Worm (Caenorhabditis elegans): ENCODE measurements around the gene R02F2.5.

Gene R02F2.5

ce11 chrIII:5504164-5504563 lies 25.0 kb downstream of the R02F2.5 start (continued):
- TF ChIP-seq T07F8.4 (tag; optimal IDR thresholded peaks at IDR 0.05), result no peak
- TF ChIP-seq ztf-25 (GFP tag; IDR thresholded peaks at IDR 0.05), result no peak
- TF ChIP-seq ets-4 (GFP tag; optimal IDR thresholded peaks at IDR 0.05), result peak; percentile 25
- TF ChIP-seq ztf-3 (GFP tag; optimal IDR thresholded peaks at IDR 0.05), result no peak
- no peak for TF ChIP-seq cebp-2 (GFP tag; IDR thresholded peaks at IDR 0.05)
- no peak for TF ChIP-seq hrde-1 (tag; optimal IDR thresholded peaks at IDR 0.05; ENCODE audit: borderline replicate concordance)
- no peak for TF ChIP-seq nfyb-1 (GFP tag; IDR thresholded peaks at IDR 0.05)
- TF ChIP-seq ama-1 (optimal IDR thresholded peaks at IDR 0.05), result peak; percentile 91
- peak in 1 of 2 experiments; percentile 16 for TF ChIP-seq ama-1 (GFP tag; optimal IDR thresholded peaks at IDR 0.05)
- no peak for TF ChIP-seq ztf-26 (tag; optimal IDR thresholded peaks at IDR 0.05)
- TF ChIP-seq let-607 (tag; optimal IDR thresholded peaks at IDR 0.05), result peak in 1 of 2 experiments; percentile 12
- TF ChIP-seq ztf-28 (GFP tag; IDR thresholded peaks at IDR 0.05), result no peak
- TF ChIP-seq snpc-1.3 (tag; optimal IDR thresholded peaks at IDR 0.05; ENCODE audit: insufficient read depth), result no peak
- TF ChIP-seq egl-44 (GFP tag; IDR thresholded peaks at IDR 0.05), result 0 out of 2 replicates have a peak, but pooled peaks have one; percentile 16
- TF ChIP-seq madf-8 (GFP tag; conservative IDR thresholded peaks at IDR 0.05), result no peak
- TF ChIP-seq F39B2.1 (GFP tag; IDR thresholded peaks at IDR 0.05), result no peak
- no peak for TF ChIP-seq ceh-27 (GFP tag; optimal IDR thresholded peaks at IDR 0.05)
- TF ChIP-seq hsf-1 (GFP tag; IDR thresholded peaks at IDR 0.05), result no peak
- no peak for TF ChIP-seq pha-4 (tag; optimal IDR thresholded peaks at IDR 0.05)
- no peak for TF ChIP-seq ztf-6 (GFP tag; IDR thresholded peaks at IDR 0.05)
- TF ChIP-seq snpc-4 (GFP tag; optimal IDR thresholded peaks at IDR 0.05), result no peak
- peak in 1 of 4 experiments; percentile 18 for TF ChIP-seq snpc-4 (tag; optimal IDR thresholded peaks at IDR 0.05)
- TF ChIP-seq madf-3 (GFP tag; IDR thresholded peaks at IDR 0.05), result no peak

- TF ChIP-seq ceh-58 (GFP tag; IDR thresholded peaks at IDR 0.05), result no peak
- no peak for TF ChIP-seq madf-3 (GFP tag; IDR thresholded peaks at IDR 0.05)
- TF ChIP-seq hlh-12 (tag; optimal IDR thresholded peaks at IDR 0.05), result no peak
- no peak for TF ChIP-seq hsf-1 (GFP tag; IDR thresholded peaks at IDR 0.05)
- 0 out of 2 replicates have a peak, but pooled peaks have one; percentile 56 for TF ChIP-seq nfya-2 (GFP tag; IDR thresholded peaks at IDR 0.05)
- TF ChIP-seq F52B5.7 (tag; optimal IDR thresholded peaks at IDR 0.05), result no peak
- TF ChIP-seq nhr-80 (tag; optimal IDR thresholded peaks at IDR 0.05), result no peak
- peak; percentile 72 for TF ChIP-seq egrh-3 (GFP tag; IDR thresholded peaks at IDR 0.05)
- no peak for TF ChIP-seq nhr-179 (tag; optimal IDR thresholded peaks at IDR 0.05)
- TF ChIP-seq ekl-4 (GFP tag; IDR thresholded peaks at IDR 0.05), result 0 out of 2 replicates have a peak, but pooled peaks have one; percentile 14
- no peak for TF ChIP-seq ceh-79 (tag; optimal IDR thresholded peaks at IDR 0.05)
- TF ChIP-seq lin-26 (GFP tag; IDR thresholded peaks at IDR 0.05), result peak; percentile 37; the same call in 1 of the 2 replicates
- peak; percentile 88 for TF ChIP-seq zfh-2 (GFP tag; conservative IDR thresholded peaks at IDR 0.05)
- TF ChIP-seq mcd-1 (GFP tag; IDR thresholded peaks at IDR 0.05), result 0 out of 2 replicates have a peak, but pooled peaks have one; percentile 21
- TF ChIP-seq attf-3 (GFP tag; conservative IDR thresholded peaks at IDR 0.05), result no peak; the same call in 1 of the 2 replicates
- TF ChIP-seq aptf-3 (GFP tag; IDR thresholded peaks at IDR 0.05), result no peak
- TF ChIP-seq tlf-1 (GFP tag; optimal IDR thresholded peaks at IDR 0.05), result no peak
Measured at ce11 chrIII:5504725-5505473, 25.8 kb downstream of the R02F2.5 start.

Measured in whole organism, young adult.